Worm (Caenorhabditis elegans): Measurements from ENCODE around the gene T28A11.3.

The T28A11.3 gene

ce11 chrV:3259168-3259622 is 15.9 kb upstream of the T28A11.3 start, which contains the start of gene T28A11.16:
Gene T28A11.16, minus strand, starts transcription at chrV:3259218.
- no peak for TF ChIP-seq repo-1 (tag; optimal IDR thresholded peaks at IDR 0.05)
- no peak for TF ChIP-seq unc-130 (GFP tag; optimal IDR thresholded peaks at IDR 0.05)
- no peak for TF ChIP-seq F22D6.2 (tag; optimal IDR thresholded peaks at IDR 0.05)
- TF ChIP-seq T26A5.8 (tag; optimal IDR thresholded peaks at IDR 0.05) = no peak
- no peak for TF ChIP-seq F33H1.4 (GFP tag; IDR thresholded peaks at IDR 0.05)
- no peak for TF ChIP-seq F39B2.1 (GFP tag; IDR thresholded peaks at IDR 0.05)
- no peak for TF ChIP-seq ets-4 (GFP tag; optimal IDR thresholded peaks at IDR 0.05)
- TF ChIP-seq madf-3 (GFP tag; IDR thresholded peaks at IDR 0.05) = no peak
- no peak for TF ChIP-seq somi-1 (GFP tag; optimal IDR thresholded peaks at IDR 0.05)
- TF ChIP-seq Y67H2A.10 (GFP tag; conservative IDR thresholded peaks at IDR 0.05) = no peak
- no peak for TF ChIP-seq hsf-1 (GFP tag; IDR thresholded peaks at IDR 0.05)
- no peak for TF ChIP-seq ZK185.1 (tag; optimal IDR thresholded peaks at IDR 0.05; ENCODE audit: poor library complexity, severe bottlenecking)
- TF ChIP-seq lin-54 (GFP tag; optimal IDR thresholded peaks at IDR 0.05) = no peak

- TF ChIP-seq ekl-4 (GFP tag; IDR thresholded peaks at IDR 0.05) (no peak), nhr-27 (tag; optimal IDR thresholded peaks at IDR 0.05) (no peak), rec-8 (tag; optimal IDR thresholded peaks at IDR 0.05) (no peak), madf-8 (GFP tag; conservative IDR thresholded peaks at IDR 0.05) (no peak), unc-62 (GFP tag; optimal IDR thresholded peaks at IDR 0.05) (no peak), ceh-91 (GFP tag; IDR thresholded peaks at IDR 0.05) (no peak), cebp-1 (GFP tag; IDR thresholded peaks at IDR 0.05) (no peak), cebp-1 (tag; optimal IDR thresholded peaks at IDR 0.05) (no peak), D2030.7 (GFP tag; IDR thresholded peaks at IDR 0.05) (no peak), ama-1 (optimal IDR thresholded peaks at IDR 0.05) (no peak), ama-1 (GFP tag; optimal IDR thresholded peaks at IDR 0.05) (no peak), ztf-3 (GFP tag; optimal IDR thresholded peaks at IDR 0.05) (no peak), lir-1 (GFP tag; conservative IDR thresholded peaks at IDR 0.05) (no peak), tbp1 (GFP tag; optimal IDR thresholded peaks at IDR 0.05) (no peak), F37B4.10 (GFP tag; IDR thresholded peaks at IDR 0.05) (no peak), lin-40 (tag; optimal IDR thresholded peaks at IDR 0.05) (no peak), hmg-1.2 (GFP tag; IDR thresholded peaks at IDR 0.05) (no peak), dpl-1 (GFP tag; optimal IDR thresholded peaks at IDR 0.05) (no peak), nhr-179 (tag; optimal IDR thresholded peaks at IDR 0.05) (no peak)
Measured at ce11 chrV:3260075-3260474, 15.1 kb upstream of the T28A11.3 start, which contains the start of gene srbc-5. Gene srbc-5, plus strand, starts transcription at chrV:3260375.

ce11 chrV:3266189-3266588 is 8.9 kb upstream of the T28A11.3 start, which contains the start of gene T28A11.17:
Gene T28A11.17, minus strand, starts transcription at chrV:3266289.
- no peak for TF ChIP-seq hmg-1.2 (GFP tag; IDR thresholded peaks at IDR 0.05)
- no peak for TF ChIP-seq snpc-1.1 (tag; optimal IDR thresholded peaks at IDR 0.05; ENCODE audit: insufficient read depth)
- TF ChIP-seq F49E8.2 (tag; optimal IDR thresholded peaks at IDR 0.05; ENCODE audit: insufficient read depth) = no peak
- TF ChIP-seq die-1 (tag; optimal IDR thresholded peaks at IDR 0.05) = no peak
- no peak for TF ChIP-seq hlh-26 (GFP tag; conservative IDR thresholded peaks at IDR 0.05)
- TF ChIP-seq egrh-3 (GFP tag; IDR thresholded peaks at IDR 0.05) = no peak
- no peak for TF ChIP-seq F33H1.4 (GFP tag; IDR thresholded peaks at IDR 0.05)
- no peak for TF ChIP-seq cebp-2 (GFP tag; IDR thresholded peaks at IDR 0.05)

Measured in whole organism, young adult.